Fruit fly (Drosophila melanogaster) S2 (cell line): ENCODE measurements around the gene CG15208.

ENCODE experiments used
- CG8478 ChIP-seq: fragments of >200 bp; optimal IDR thresholded peaks from 2 replicates; lab custom pipeline; 2018
- CTCF ChIP-seq, 2 experiments: fragments of >200 bp; optimal IDR thresholded peaks; 2 replicates each; lab custom pipeline; 2018

DNA sequence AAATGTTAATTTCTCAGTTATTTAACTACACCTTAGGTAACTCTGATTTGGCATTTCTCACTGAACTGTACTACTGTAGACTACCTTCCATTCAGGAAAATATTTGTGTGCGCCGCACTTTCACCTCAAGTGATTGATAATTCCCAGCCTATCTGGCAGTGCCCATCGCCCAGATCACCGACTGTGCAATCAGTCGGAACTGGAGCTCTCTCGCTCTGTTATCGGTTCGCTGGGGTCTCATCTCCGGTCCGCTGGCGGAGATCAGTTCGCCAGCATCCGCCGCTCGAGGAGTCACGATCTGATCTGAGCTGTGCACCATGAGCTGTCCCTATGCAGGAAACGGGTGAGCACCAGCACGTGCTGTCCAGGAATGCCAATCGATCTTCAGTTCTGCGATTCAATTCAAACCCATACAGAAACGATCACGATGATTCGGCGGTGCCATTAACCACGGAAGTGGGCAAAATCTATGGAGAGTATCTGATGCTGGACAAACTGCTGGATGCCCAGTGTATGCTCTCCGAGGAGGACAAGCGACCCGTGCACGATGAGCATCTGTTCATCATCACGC is 24.0 kb downstream of the CG15208 start, which contains the start of gene v:
- TF ChIP-seq CG8478 (lab: Kevin White, UChicago) (no peak), CTCF (optimal IDR thresholded peaks at IDR 0.05; lab: Kevin White, UChicago) (no peak)
